Fruit fly (Drosophila melanogaster) whole organism, embryonic: ENCODE measurements around the gene CG5435.

Source experiments
- CG10209 ChIP-seq: fragments of 200-800 bp; sonication (Bioruptor generic); optimal IDR thresholded peaks from 3 replicates; lab custom pipeline; 2017; ENCODE audit warnings: missing biosample characterization, mild to moderate bottlenecking, missing genetic modification characterization, missing genetic modification reagents
- CG11723 ChIP-seq: fragments of 200-800 bp; sonication (Bioruptor generic); optimal IDR thresholded peaks from 2 replicates; lab custom pipeline; 2017; ENCODE audit warnings: missing biosample characterization, mild to moderate bottlenecking, missing genetic modification characterization
- CG14667 ChIP-seq: fragments of 200-800 bp; sonication (Bioruptor generic); IDR thresholded peaks from 2 replicates; pipeline ENCODE4 v1.3.6; 2022; ENCODE audit warnings: missing biosample characterization, missing genetic modification characterization
- CG14860 ChIP-seq: fragments of 200-800 bp; sonication (Bioruptor generic); IDR thresholded peaks from 3 replicates; pipeline ENCODE4 v1.3.6; 2022; ENCODE audit warnings: missing biosample characterization, missing genetic modification characterization; ENCODE audit not compliant: partially characterized antibody
- CG17568 ChIP-seq: fragments of 200-800 bp; sonication (Bioruptor generic); optimal IDR thresholded peaks from 2 replicates; lab custom pipeline; 2018; ENCODE audit warnings: missing biosample characterization, mild to moderate bottlenecking, missing genetic modification characterization, moderate library complexity
- CG17612 ChIP-seq: fragments of 200-800 bp; sonication (Bioruptor generic); IDR thresholded peaks from 2 replicates; pipeline ENCODE4 v1.3.6; 2022; ENCODE audit warnings: missing biosample characterization, missing genetic modification characterization
- CG2129 ChIP-seq: fragments of 200-800 bp; sonication (Bioruptor generic); IDR thresholded peaks from 2 replicates; pipeline ENCODE4 v1.3.6; 2022; ENCODE audit warnings: missing biosample characterization, missing genetic modification characterization; ENCODE audit not compliant: partially characterized antibody
- CG2202 ChIP-seq: fragments of 200-800 bp; sonication (Bioruptor generic); optimal IDR thresholded peaks from 2 replicates; lab custom pipeline; 2018; ENCODE audit warnings: missing biosample characterization, mild to moderate bottlenecking, missing genetic modification characterization
- CG2678 ChIP-seq: fragments of 200-800 bp; sonication (Bioruptor generic); optimal IDR thresholded peaks from 3 replicates; lab custom pipeline; 2019; ENCODE audit warnings: missing biosample characterization, mild to moderate bottlenecking, missing genetic modification characterization, moderate library complexity
- CG2712 ChIP-seq: fragments of 200-800 bp; optimal IDR thresholded peaks from 3 replicates; lab custom pipeline; 2019; ENCODE audit warnings: missing biosample characterization, mild to moderate bottlenecking, missing genetic modification characterization, moderate library complexity
- CG31388 ChIP-seq: fragments of 200-800 bp; sonication (Bioruptor generic); optimal IDR thresholded peaks from 2 replicates; lab custom pipeline; 2016; ENCODE audit warnings: missing biosample characterization, missing genetic modification characterization
- CG32767 ChIP-seq: fragments of 200-800 bp; sonication (Bioruptor generic); IDR thresholded peaks from 2 replicates; pipeline ENCODE4 v1.3.6; 2022; ENCODE audit warnings: missing biosample characterization, missing genetic modification characterization
- CG3281 ChIP-seq: fragments of 200-800 bp; sonication (Bioruptor generic); optimal IDR thresholded peaks from 3 replicates; lab custom pipeline; 2017; ENCODE audit warnings: missing biosample characterization, mild to moderate bottlenecking, missing genetic modification characterization
- CG3838 ChIP-seq: fragments of 200-800 bp; sonication (Bioruptor generic); optimal IDR thresholded peaks from 3 replicates; lab custom pipeline; 2016; ENCODE audit warnings: missing biosample characterization, missing genetic modification characterization
- CG4328 ChIP-seq: fragments of 200-800 bp; sonication (Bioruptor generic); optimal IDR thresholded peaks from 3 replicates; lab custom pipeline; 2017; ENCODE audit warnings: missing biosample characterization, missing genetic modification reagents, missing genetic modification characterization
- CG43689 ChIP-seq: fragments of 200-800 bp; sonication (Bioruptor generic); IDR thresholded peaks from 2 replicates; pipeline ENCODE4 v1.3.6; 2022; ENCODE audit warnings: missing biosample characterization, missing genetic modification characterization
- CG6765 ChIP-seq: fragments of 200-800 bp; sonication (Bioruptor generic); optimal IDR thresholded peaks from 3 replicates; lab custom pipeline; 2017; ENCODE audit warnings: missing biosample characterization, mild to moderate bottlenecking, missing genetic modification characterization
- CG6854 ChIP-seq: fragments of 200-800 bp; sonication (Bioruptor generic); optimal IDR thresholded peaks from 3 replicates; lab custom pipeline; 2017; ENCODE audit warnings: missing biosample characterization, mild to moderate bottlenecking, missing genetic modification characterization
- CG7357 ChIP-seq: fragments of 200-800 bp; sonication (Bioruptor generic); IDR thresholded peaks from 3 replicates; pipeline ENCODE4 v1.3.6; 2022; ENCODE audit warnings: missing biosample characterization, missing genetic modification characterization
- CG8388 ChIP-seq: fragments of 200-800 bp; sonication (Bioruptor generic); optimal IDR thresholded peaks from 2 replicates; lab custom pipeline; 2019; ENCODE audit warnings: missing biosample characterization, mild to moderate bottlenecking, missing genetic modification characterization, moderate library complexity
- CG9609 ChIP-seq: fragments of 200-800 bp; sonication (Bioruptor generic); optimal IDR thresholded peaks from 3 replicates; lab custom pipeline; 2016; ENCODE audit warnings: missing biosample characterization, missing genetic modification characterization
- Hmr ChIP-seq: fragments of 200-800 bp; sonication (Bioruptor generic); optimal IDR thresholded peaks from 3 replicates; lab custom pipeline; 2017; ENCODE audit warnings: mild to moderate bottlenecking, missing biosample characterization, missing genetic modification reagents, missing genetic modification characterization
- Nf-YC ChIP-seq: fragments of 200-800 bp; optimal IDR thresholded peaks from 3 replicates; lab custom pipeline; 2019; ENCODE audit warnings: missing biosample characterization, mild to moderate bottlenecking, missing genetic modification characterization, moderate library complexity
- Sox102F ChIP-seq: fragments of 200-800 bp; sonication (Bioruptor generic); optimal IDR thresholded peaks from 2 replicates; lab custom pipeline; 2018; ENCODE audit warnings: missing biosample characterization, mild to moderate bottlenecking, missing genetic modification characterization, moderate library complexity
- ab ChIP-seq: fragments of 200-800 bp; sonication (Bioruptor generic); optimal IDR thresholded peaks from 2 replicates; lab custom pipeline; 2016; ENCODE audit warnings: missing biosample characterization, missing genetic modification characterization
- amos ChIP-seq: fragments of 200-800 bp; sonication (Bioruptor generic); IDR thresholded peaks from 2 replicates; pipeline ENCODE4 v1.3.6; 2022; ENCODE audit warnings: missing biosample characterization, missing genetic modification characterization; ENCODE audit not compliant: partially characterized antibody
- cg ChIP-seq: fragments of 200-800 bp; sonication (Bioruptor generic); optimal IDR thresholded peaks from 3 replicates; lab custom pipeline; 2019; ENCODE audit warnings: missing biosample characterization, mild to moderate bottlenecking, missing genetic modification characterization, moderate library complexity
- danr ChIP-seq: fragments of 200-800 bp; sonication (Bioruptor generic); IDR thresholded peaks from 2 replicates; pipeline ENCODE4 v1.3.6; 2022; ENCODE audit warnings: missing biosample characterization, missing genetic modification characterization
- esg ChIP-seq: fragments of 200-800 bp; sonication (Bioruptor generic); conservative IDR thresholded peaks from 2 replicates; pipeline ENCODE4 v1.3.6; 2022; ENCODE audit warnings: missing biosample characterization, missing genetic modification characterization
- eyg ChIP-seq: fragments of 200-800 bp; sonication (Bioruptor generic); optimal IDR thresholded peaks from 3 replicates; lab custom pipeline; 2016; ENCODE audit warnings: missing biosample characterization, missing genetic modification characterization
- fd3F ChIP-seq: fragments of 200-800 bp; sonication (Bioruptor generic); optimal IDR thresholded peaks from 2 replicates; lab custom pipeline; 2018; ENCODE audit warnings: missing biosample characterization, mild to moderate bottlenecking, missing genetic modification characterization, moderate library complexity
- lbe ChIP-seq: fragments of 200-800 bp; sonication (Bioruptor generic); optimal IDR thresholded peaks from 2 replicates; lab custom pipeline; 2016; ENCODE audit warnings: missing biosample characterization, mild to moderate bottlenecking, missing genetic modification characterization
- lov ChIP-seq, 2 experiments: fragments of 200-800 bp in 1 of 2; fragments of >200 bp in 1 of 2; sonication (Bioruptor generic) in 1 of 2; IDR thresholded peaks in 1 of 2; optimal IDR thresholded peaks in 1 of 2; 2 replicates in 1 of 2; 3 replicates in 1 of 2; pipeline versions ENCODE4 v1.3.6 to Lab custom; 2017 to 2022; ENCODE audit warnings: missing biosample characterization in 1 of 2, missing genetic modification characterization in 1 of 2
- nau ChIP-seq: fragments of 200-800 bp; sonication (Bioruptor generic); optimal IDR thresholded peaks from 3 replicates; lab custom pipeline; 2017; ENCODE audit warnings: missing biosample characterization, mild to moderate bottlenecking, missing genetic modification characterization, missing genetic modification reagents
- nerfin-1 ChIP-seq: fragments of 200-800 bp; sonication (Bioruptor generic); optimal IDR thresholded peaks from 3 replicates; lab custom pipeline; 2019; ENCODE audit warnings: missing biosample characterization, mild to moderate bottlenecking, missing genetic modification characterization, moderate library complexity
- pho ChIP-seq: fragments of 200-800 bp; sonication (Bioruptor generic); optimal IDR thresholded peaks from 2 replicates; lab custom pipeline; 2016; ENCODE audit warnings: missing biosample characterization, missing genetic modification characterization
- phol ChIP-seq: fragments of 200-800 bp; sonication (Bioruptor generic); optimal IDR thresholded peaks from 3 replicates; lab custom pipeline; 2018; ENCODE audit warnings: missing biosample characterization, mild to moderate bottlenecking, missing genetic modification characterization, moderate library complexity
- scrt ChIP-seq: fragments of 200-800 bp; sonication (Bioruptor generic); optimal IDR thresholded peaks from 2 replicates; lab custom pipeline; 2018; ENCODE audit warnings: missing biosample characterization, mild to moderate bottlenecking, missing genetic modification characterization, moderate library complexity
- sens ChIP-seq: fragments of 200-800 bp; sonication (Bioruptor generic); peaks from one replicate; lab custom pipeline; 2016; ENCODE audit warnings: missing biosample characterization, missing genetic modification characterization
- shn ChIP-seq: fragments of 200-800 bp; sonication (Bioruptor generic); optimal IDR thresholded peaks from 3 replicates; lab custom pipeline; 2016; ENCODE audit warnings: missing biosample characterization, missing genetic modification characterization
- slbo ChIP-seq: fragments of 200-800 bp; sonication (Bioruptor generic); IDR thresholded peaks from 2 replicates; pipeline ENCODE4 v1.3.6; 2022; ENCODE audit warnings: missing biosample characterization, missing genetic modification characterization
- sug ChIP-seq: fragments of 200-800 bp; optimal IDR thresholded peaks from 2 replicates; lab custom pipeline; 2019; ENCODE audit warnings: missing biosample characterization, mild to moderate bottlenecking, missing genetic modification characterization, moderate library complexity
- tna ChIP-seq: fragments of 200-800 bp; sonication (Bioruptor generic); IDR thresholded peaks from 2 replicates; pipeline ENCODE4 v1.3.6; 2022; ENCODE audit warnings: missing biosample characterization, missing genetic modification characterization; ENCODE audit not compliant: partially characterized antibody
- tx ChIP-seq: fragments of 200-800 bp; sonication (Bioruptor generic); optimal IDR thresholded peaks from 2 replicates; lab custom pipeline; 2016; ENCODE audit warnings: missing biosample characterization, missing genetic modification characterization
- vfl ChIP-seq: fragments of 200-800 bp; sonication (Bioruptor generic); optimal IDR thresholded peaks from 2 replicates; lab custom pipeline; 2016; ENCODE audit warnings: missing biosample characterization, missing genetic modification characterization
- wor ChIP-seq: fragments of 200-800 bp; sonication (Bioruptor generic); IDR thresholded peaks from 2 replicates; pipeline ENCODE4 v1.3.6; 2022; ENCODE audit warnings: missing biosample characterization, missing genetic modification characterization
- zf30C ChIP-seq: fragments of 200-800 bp; sonication (Bioruptor generic); optimal IDR thresholded peaks from 3 replicates; lab custom pipeline; 2018; ENCODE audit warnings: missing biosample characterization, mild to moderate bottlenecking, missing genetic modification characterization

The CG5435 gene

DNA sequence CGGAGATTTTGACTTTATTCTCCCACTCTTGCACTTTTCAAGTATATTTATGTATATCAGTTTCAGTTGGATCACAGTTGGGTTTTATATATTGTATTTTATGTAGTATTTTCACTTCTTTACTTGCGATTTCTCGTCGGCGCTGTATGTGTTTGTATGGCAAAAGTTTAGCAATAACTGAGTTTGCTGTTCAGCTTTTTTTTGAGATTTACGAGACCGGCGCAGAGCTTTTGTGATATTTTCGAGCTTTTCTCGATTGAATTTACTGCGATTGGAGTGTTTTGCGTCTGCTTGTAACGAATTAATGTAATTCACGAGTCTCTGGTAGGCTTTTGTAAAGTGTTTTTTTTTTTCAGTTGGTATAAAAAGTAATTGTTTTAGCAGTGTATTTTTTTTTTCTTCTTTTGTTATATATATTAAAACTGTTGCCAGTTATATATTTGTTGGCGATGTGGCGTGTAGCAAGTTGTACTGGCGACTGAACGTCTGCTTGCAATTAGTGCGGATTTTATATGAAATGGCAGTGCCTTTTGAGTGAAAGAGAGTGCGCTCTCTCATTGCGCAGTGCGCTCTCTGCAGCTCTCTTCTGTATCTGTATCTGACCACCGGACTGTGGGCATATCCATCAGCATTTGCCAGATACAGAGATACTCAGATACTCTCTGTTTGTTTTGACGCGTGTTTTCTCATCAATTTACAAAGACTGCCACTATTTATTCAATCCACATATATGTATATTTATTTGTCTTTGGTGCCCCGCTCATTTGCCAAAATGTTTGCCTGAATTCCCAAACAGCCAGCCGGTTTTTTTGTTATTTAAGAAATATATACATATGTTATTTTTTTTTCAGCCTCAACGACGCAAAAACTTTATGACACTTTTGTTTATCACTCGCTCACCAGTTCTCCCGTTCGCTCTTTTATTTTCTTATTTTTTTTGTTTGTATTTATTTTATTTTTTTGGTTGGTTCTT, 30.4 kb upstream of the CG5435 start (continued):
- TF ChIP-seq Sox102F (peak; percentile 26), CG2712 (tag; lab: Kevin White, UChicago) (peak; percentile 54), CG14667 (GFP tag; lab: Robert Waterston, UW) (no peak), nerfin-1 (tag; lab: Kevin White, UChicago) (peak; percentile 92), CG6765 (GFP tag; lab: Kevin White, UChicago) (peak; percentile 87), wor (GFP tag; lab: Robert Waterston, UW) (no peak), CG31388 (no peak), lbe (GFP tag; lab: Kevin White, UChicago) (peak; percentile 81), CG10209 (GFP tag; lab: Kevin White, UChicago) (peak; percentile 63), tx (no peak), CG2129 (GFP tag; lab: Robert Waterston, UW) (no peak), phol (tag; lab: Kevin White, UChicago) (no peak), CG7357 (GFP tag; lab: Robert Waterston, UW) (no peak), cg (peak; percentile 17), fd3F (GFP tag; lab: Kevin White, UChicago) (peak; percentile 43), CG32767 (GFP tag; lab: Robert Waterston, UW) (peak; percentile 83; the same call in 1 of the 2 replicates), zf30C (GFP tag; lab: Kevin White, UChicago) (peak; percentile 49), danr (GFP tag; lab: Robert Waterston, UW) (no peak), CG2678 (tag; lab: Kevin White, UChicago) (peak; percentile 79), nau (GFP tag; lab: Kevin White, UChicago) (peak; percentile 84), sens (peak; percentile 62), Hmr (peak; percentile 90), vfl (GFP tag; lab: Kevin White, UChicago) (no peak), CG4328 (peak; percentile 83), ab (GFP tag; lab: Kevin White, UChicago) (no peak), CG43689 (GFP tag; lab: Robert Waterston, UW) (no peak), CG17568 (GFP tag; lab: Kevin White, UChicago) (peak; percentile 79), slbo (GFP tag; lab: Robert Waterston, UW) (0 out of 2 replicates have a peak, but pooled peaks have one; percentile 13), shn (GFP tag; lab: Kevin White, UChicago) (peak; percentile 34), Nf-YC (tag; lab: Kevin White, UChicago) (peak; percentile 66), CG6854 (GFP tag; lab: Kevin White, UChicago) (peak; percentile 83), CG11723 (peak; percentile 42), CG2202 (tag; lab: Kevin White, UChicago) (peak; percentile 22), CG8388 (GFP tag; lab: Kevin White, UChicago) (no peak), CG17612 (no peak), pho (GFP tag; lab: Kevin White, UChicago) (peak; percentile 35), esg (GFP tag; lab: Robert Waterston, UW) (no peak), CG3838 (peak; percentile 49), CG3281 (GFP tag; lab: Kevin White, UChicago) (peak; percentile 86), tna (GFP tag; lab: Robert Waterston, UW) (no peak), CG14860 (GFP tag; lab: Robert Waterston, UW) (no peak), scrt (GFP tag; lab: Kevin White, UChicago) (peak; percentile 74), CG9609 (no peak), lov (optimal IDR thresholded peaks at IDR 0.05; lab: Kevin White, UChicago) (no peak), lov (GFP tag; IDR thresholded peaks at IDR 0.05; lab: Robert Waterston, UW) (no peak), amos (GFP tag; lab: Robert Waterston, UW) (no peak; the same call in 1 of the 2 replicates), eyg (peak; percentile 32), sug (tag; lab: Kevin White, UChicago) (peak; percentile 75)
